Fruit fly (Drosophila melanogaster) whole organism, prepupa: ENCODE results near the gene CG2964.

Experiments
- Blimp-1 ChIP-seq: fragments of 200-800 bp; sonication (Bioruptor generic); optimal IDR thresholded peaks from 3 replicates; lab custom pipeline; 2017; ENCODE audit warnings: missing biosample characterization, missing genetic modification characterization, mild to moderate bottlenecking, moderate library complexity, missing genetic modification reagents
- CG10631 ChIP-seq: fragments of 200-800 bp; sonication (Bioruptor generic); optimal IDR thresholded peaks from 2 replicates; lab custom pipeline; 2016; ENCODE audit warnings: missing biosample characterization, missing genetic modification characterization
- CG10669 ChIP-seq: fragments of 200-800 bp; sonication (Bioruptor generic); optimal IDR thresholded peaks from 3 replicates; lab custom pipeline; 2018; ENCODE audit warnings: missing biosample characterization, mild to moderate bottlenecking, missing genetic modification characterization, moderate library complexity
- CG11294 ChIP-seq: fragments of 200-800 bp; sonication (Bioruptor generic); IDR thresholded peaks from 2 replicates; pipeline ENCODE4 v1.3.6; 2022; ENCODE audit warnings: missing biosample characterization, missing genetic modification characterization
- CG11762 ChIP-seq: fragments of 200-800 bp; sonication (Bioruptor generic); optimal IDR thresholded peaks from 3 replicates; lab custom pipeline; 2016; ENCODE audit warnings: missing biosample characterization, missing genetic modification characterization; ENCODE audit not compliant: insufficient read depth
- CG15336 ChIP-seq: fragments of 200-800 bp; sonication (Bioruptor generic); IDR thresholded peaks from 2 replicates; pipeline ENCODE4 v1.3.6; 2022; ENCODE audit warnings: missing biosample characterization, missing genetic modification characterization
- CG1621 ChIP-seq: fragments of 200-800 bp; sonication (Bioruptor generic); optimal IDR thresholded peaks from 3 replicates; lab custom pipeline; 2018; ENCODE audit warnings: missing biosample characterization, mild to moderate bottlenecking, missing genetic modification characterization
- CG3032 ChIP-seq: fragments of 200-800 bp; optimal IDR thresholded peaks from 2 replicates; lab custom pipeline; 2019; ENCODE audit warnings: missing biosample characterization, mild to moderate bottlenecking, missing genetic modification characterization, moderate library complexity
- CG31627 ChIP-seq: fragments of 200-800 bp; sonication (Bioruptor generic); optimal IDR thresholded peaks from 3 replicates; lab custom pipeline; 2016; ENCODE audit warnings: missing biosample characterization, missing genetic modification characterization
- CG3919 ChIP-seq: fragments of 200-800 bp; sonication (Bioruptor generic); optimal IDR thresholded peaks from 3 replicates; lab custom pipeline; 2016; ENCODE audit warnings: missing biosample characterization, missing genetic modification characterization
- CG4318 ChIP-seq: fragments of 200-800 bp; sonication (Bioruptor generic); optimal IDR thresholded peaks from 3 replicates; lab custom pipeline; 2017; ENCODE audit warnings: missing biosample characterization, mild to moderate bottlenecking, missing genetic modification characterization
- CG6163 ChIP-seq: fragments of 200-800 bp; sonication (Bioruptor generic); IDR thresholded peaks from 3 replicates; pipeline ENCODE4 v1.3.6; 2022; ENCODE audit warnings: missing biosample characterization, missing genetic modification characterization
- CG6276 ChIP-seq: fragments of 200-800 bp; sonication (Bioruptor generic); optimal IDR thresholded peaks from 2 replicates; lab custom pipeline; 2017; ENCODE audit warnings: missing biosample characterization, mild to moderate bottlenecking, missing genetic modification characterization
- CG6792 ChIP-seq: fragments of 200-800 bp; sonication (Bioruptor generic); optimal IDR thresholded peaks from 3 replicates; lab custom pipeline; 2016; ENCODE audit warnings: missing biosample characterization, missing genetic modification characterization
- CG6808 ChIP-seq: fragments of 200-800 bp; sonication (Bioruptor generic); optimal IDR thresholded peaks from 3 replicates; lab custom pipeline; 2017; ENCODE audit warnings: missing biosample characterization, missing genetic modification characterization, mild to moderate bottlenecking, moderate library complexity, missing genetic modification reagents
- CG6854 ChIP-seq: fragments of 200-800 bp; sonication (Bioruptor generic); optimal IDR thresholded peaks from 2 replicates; lab custom pipeline; 2017; ENCODE audit warnings: missing biosample characterization, mild to moderate bottlenecking, missing genetic modification characterization
- CG7368 ChIP-seq: fragments of 200-800 bp; sonication (Bioruptor generic); optimal IDR thresholded peaks from 3 replicates; lab custom pipeline; 2016; ENCODE audit warnings: missing biosample characterization, missing genetic modification characterization
- CG8119 ChIP-seq: fragments of 200-800 bp; sonication (Bioruptor generic); IDR thresholded peaks from 3 replicates; pipeline ENCODE4 v1.3.6; 2022; ENCODE audit warnings: missing biosample characterization, missing genetic modification characterization
- CG8319 ChIP-seq: fragments of 200-800 bp; sonication (Bioruptor generic); optimal IDR thresholded peaks from 3 replicates; lab custom pipeline; 2016; ENCODE audit warnings: missing biosample characterization, missing genetic modification characterization
- CG9139 ChIP-seq: fragments of 200-800 bp; sonication (Bioruptor generic); optimal IDR thresholded peaks from 3 replicates; lab custom pipeline; 2017; ENCODE audit warnings: missing biosample characterization, mild to moderate bottlenecking, missing genetic modification characterization
- Eip75B ChIP-seq: fragments of 200-800 bp; sonication (Bioruptor generic); optimal IDR thresholded peaks from 3 replicates; lab custom pipeline; 2016; ENCODE audit warnings: missing biosample characterization, missing genetic modification characterization
- Eip78C ChIP-seq: fragments of 200-800 bp; sonication (Bioruptor generic); peaks from one replicate; lab custom pipeline; 2016; ENCODE audit warnings: missing biosample characterization, missing genetic modification characterization
- Eip93F ChIP-seq: fragments of 200-800 bp; sonication (Bioruptor generic); optimal IDR thresholded peaks from 2 replicates; lab custom pipeline; 2016; ENCODE audit warnings: missing biosample characterization, mild to moderate bottlenecking, missing genetic modification characterization
- Ets21C ChIP-seq: fragments of 200-800 bp; sonication (Bioruptor generic); optimal IDR thresholded peaks from 3 replicates; lab custom pipeline; 2016; ENCODE audit warnings: missing biosample characterization, missing genetic modification characterization
- Ets96B ChIP-seq: fragments of 200-800 bp; optimal IDR thresholded peaks from 2 replicates; lab custom pipeline; 2019; ENCODE audit warnings: missing biosample characterization, mild to moderate bottlenecking, missing genetic modification characterization, moderate library complexity
- Hr38 ChIP-seq: sonication (Bioruptor generic); optimal IDR thresholded peaks from 2 replicates; lab custom pipeline; 2016; ENCODE audit warnings: missing biosample characterization, missing genetic modification characterization
- Hr4 ChIP-seq: fragments of 200-800 bp; sonication (Bioruptor generic); optimal IDR thresholded peaks from 3 replicates; lab custom pipeline; 2016; ENCODE audit warnings: missing biosample characterization, missing genetic modification characterization
- Met ChIP-seq: fragments of 200-800 bp; sonication (Bioruptor generic); optimal IDR thresholded peaks from 3 replicates; lab custom pipeline; 2016; ENCODE audit warnings: missing biosample characterization, missing genetic modification characterization
- OdsH ChIP-seq: fragments of 200-800 bp; sonication (Bioruptor generic); optimal IDR thresholded peaks from 3 replicates; lab custom pipeline; 2016; ENCODE audit warnings: missing biosample characterization, missing genetic modification characterization
- Smox ChIP-seq: fragments of 200-800 bp; sonication (Bioruptor generic); optimal IDR thresholded peaks from 3 replicates; lab custom pipeline; 2016; ENCODE audit warnings: missing biosample characterization, missing genetic modification characterization
- Sox102F ChIP-seq: fragments of 200-800 bp; sonication (Bioruptor generic); optimal IDR thresholded peaks from 2 replicates; lab custom pipeline; 2016; ENCODE audit warnings: missing biosample characterization, mild to moderate bottlenecking, missing genetic modification characterization
- Sox14 ChIP-seq: fragments of 200-800 bp; sonication (Bioruptor generic); optimal IDR thresholded peaks from 3 replicates; lab custom pipeline; 2016; ENCODE audit warnings: missing biosample characterization, missing genetic modification characterization
- acj6 ChIP-seq: fragments of 200-800 bp; sonication (Bioruptor generic); optimal IDR thresholded peaks from 3 replicates; lab custom pipeline; 2016; ENCODE audit warnings: missing biosample characterization, missing genetic modification characterization
- dac ChIP-seq: fragments of 200-800 bp; sonication (Bioruptor generic); optimal IDR thresholded peaks from 2 replicates; lab custom pipeline; 2017; ENCODE audit warnings: missing biosample characterization, mild to moderate bottlenecking, missing genetic modification characterization
- dsx ChIP-seq: fragments of 200-800 bp; optimal IDR thresholded peaks from 3 replicates; lab custom pipeline; 2019; ENCODE audit warnings: missing biosample characterization, mild to moderate bottlenecking, missing genetic modification characterization, moderate library complexity; ENCODE audit not compliant: poor library complexity, severe bottlenecking
- eg ChIP-seq: fragments of 200-800 bp; sonication (Bioruptor generic); IDR thresholded peaks from 3 replicates; pipeline ENCODE4 v1.3.6; 2022; ENCODE audit warnings: missing biosample characterization, missing genetic modification characterization
- fd59A ChIP-seq: fragments of 200-800 bp; sonication (Bioruptor generic); optimal IDR thresholded peaks from 2 replicates; lab custom pipeline; 2017; ENCODE audit warnings: missing biosample characterization, mild to moderate bottlenecking, missing genetic modification characterization, missing genetic modification reagents
- fd85E ChIP-seq: fragments of 200-800 bp; sonication (Bioruptor generic); optimal IDR thresholded peaks from 3 replicates; lab custom pipeline; 2016; ENCODE audit warnings: missing biosample characterization, missing genetic modification characterization
- fkh ChIP-seq: fragments of 200-800 bp; sonication (Bioruptor generic); optimal IDR thresholded peaks from 3 replicates; lab custom pipeline; 2017; ENCODE audit warnings: missing biosample characterization, mild to moderate bottlenecking, missing genetic modification characterization, moderate library complexity
- lz ChIP-seq: fragments of 200-800 bp; sonication (Bioruptor generic); optimal IDR thresholded peaks from 3 replicates; lab custom pipeline; 2016; ENCODE audit warnings: missing biosample characterization, missing genetic modification characterization
- net ChIP-seq: fragments of 200-800 bp; sonication (Bioruptor generic); optimal IDR thresholded peaks from 3 replicates; lab custom pipeline; 2016; ENCODE audit warnings: missing biosample characterization, missing genetic modification characterization
- pdm3 ChIP-seq: fragments of 200-800 bp; sonication (Bioruptor generic); optimal IDR thresholded peaks from 3 replicates; lab custom pipeline; 2016; ENCODE audit warnings: missing biosample characterization, missing genetic modification characterization
- svp ChIP-seq: fragments of 200-800 bp; sonication (Bioruptor generic); peaks from one replicate; lab custom pipeline; 2016; ENCODE audit warnings: missing biosample characterization, missing genetic modification characterization
- topi ChIP-seq: fragments of 200-800 bp; sonication (Bioruptor generic); optimal IDR thresholded peaks from 3 replicates; lab custom pipeline; 2016; ENCODE audit warnings: missing biosample characterization, missing genetic modification characterization
- vri ChIP-seq: fragments of 200-800 bp; sonication (Bioruptor generic); optimal IDR thresholded peaks from 3 replicates; lab custom pipeline; 2016; ENCODE audit warnings: missing biosample characterization, mild to moderate bottlenecking, missing genetic modification characterization

The CG2964 gene

dm6 chr2L:2855773-2856615 is 43.8 kb downstream of the CG2964 start, which contains the start of the genes CG3104 and RpS21 (continued):
- TF ChIP-seq Sox14 (GFP tag; lab: Kevin White, UChicago) (peak; percentile 60), CG4318 (GFP tag; lab: Kevin White, UChicago) (peak; percentile 13), Hr38 (GFP tag; lab: Kevin White, UChicago) (no peak), Smox (GFP tag; lab: Kevin White, UChicago) (peak; percentile 65), vri (GFP tag; lab: Kevin White, UChicago) (peak; percentile 63), eg (GFP tag; lab: Robert Waterston, UW) (peak; percentile 83), dac (peak; percentile 51), Eip78C (GFP tag; lab: Kevin White, UChicago) (peak; percentile 89), CG9139 (GFP tag; lab: Kevin White, UChicago) (peak; percentile 16), CG15336 (GFP tag; lab: Robert Waterston, UW) (no peak), fd85E (GFP tag; lab: Kevin White, UChicago) (no peak)

- TF ChIP-seq fkh (GFP tag; lab: Kevin White, UChicago), result no peak
- no peak for TF ChIP-seq pdm3 (GFP tag; lab: Kevin White, UChicago)
- TF ChIP-seq OdsH (GFP tag; lab: Kevin White, UChicago), result no peak
- no peak for TF ChIP-seq fd85E (GFP tag; lab: Kevin White, UChicago)
- TF ChIP-seq CG3032 (tag; lab: Kevin White, UChicago), result no peak
- TF ChIP-seq fd59A (GFP tag; lab: Kevin White, UChicago), result no peak
- TF ChIP-seq CG8119, result no peak
- peak; percentile 41 for TF ChIP-seq topi (GFP tag; lab: Kevin White, UChicago)
- peak; percentile 78 for TF ChIP-seq Sox14 (GFP tag; lab: Kevin White, UChicago)
- peak; percentile 66 for TF ChIP-seq svp (GFP tag; lab: Kevin White, UChicago)
- no peak for TF ChIP-seq CG8319 (GFP tag; lab: Kevin White, UChicago)
- TF ChIP-seq CG4318 (GFP tag; lab: Kevin White, UChicago), result no peak
- peak; percentile 73 for TF ChIP-seq Eip78C (GFP tag; lab: Kevin White, UChicago)
- TF ChIP-seq CG10631 (GFP tag; lab: Kevin White, UChicago), result no peak
- TF ChIP-seq CG6854, result peak; percentile 5
- TF ChIP-seq CG10669, result no peak
- no peak for TF ChIP-seq CG11762
- TF ChIP-seq CG11294 (GFP tag; lab: Robert Waterston, UW), result no peak
- TF ChIP-seq dac, result no peak
- TF ChIP-seq CG9139 (GFP tag; lab: Kevin White, UChicago), result no peak
- TF ChIP-seq Blimp-1 (GFP tag; lab: Kevin White, UChicago), result no peak
- no peak for TF ChIP-seq eg (GFP tag; lab: Robert Waterston, UW)
- no peak for TF ChIP-seq Hr4 (GFP tag; lab: Kevin White, UChicago)
- TF ChIP-seq Eip93F (GFP tag; lab: Kevin White, UChicago), result peak; percentile 61
- TF ChIP-seq vri (GFP tag; lab: Kevin White, UChicago), result peak; percentile 78
- TF ChIP-seq CG6808 (GFP tag; lab: Kevin White, UChicago), result no peak
- no peak for TF ChIP-seq Ets21C (GFP tag; lab: Kevin White, UChicago)
- no peak for TF ChIP-seq CG7368 (GFP tag; lab: Kevin White, UChicago)
- peak; percentile 12; the same call in 1 of the 2 replicates for TF ChIP-seq CG15336 (GFP tag; lab: Robert Waterston, UW)
- no peak for TF ChIP-seq CG31627
- TF ChIP-seq Ets96B (tag; lab: Kevin White, UChicago), result peak; percentile 3
- 0 out of 3 replicates have a peak, but pooled peaks have one; percentile 12 for TF ChIP-seq CG6163 (GFP tag; lab: Robert Waterston, UW)
- TF ChIP-seq dsx (GFP tag; lab: Kevin White, UChicago), result peak; percentile 75
- peak; percentile 0 for TF ChIP-seq Smox (GFP tag; lab: Kevin White, UChicago)
- no peak for TF ChIP-seq CG6792 (GFP tag; lab: Kevin White, UChicago)
- peak; percentile 2 for TF ChIP-seq CG3919 (GFP tag; lab: Kevin White, UChicago)
- TF ChIP-seq CG1621, result no peak
- no peak for TF ChIP-seq Hr38 (GFP tag; lab: Kevin White, UChicago)
- TF ChIP-seq net (GFP tag; lab: Kevin White, UChicago), result no peak
- no peak for TF ChIP-seq CG6276
- peak; percentile 15 for TF ChIP-seq Eip75B (GFP tag; lab: Kevin White, UChicago)
- TF ChIP-seq acj6 (GFP tag; lab: Kevin White, UChicago), result no peak
- TF ChIP-seq Sox102F, result peak; percentile 58
- TF ChIP-seq lz (GFP tag; lab: Kevin White, UChicago), result peak; percentile 33
- TF ChIP-seq Met (GFP tag; lab: Kevin White, UChicago), result peak; percentile 1
Observed at dm6 chr2L:2856960-2857584, 44.8 kb downstream of the CG2964 start, which contains the start of gene CG2991. TSS of gene CG2991 (plus strand) at chr2L:2857164.
